Worm (Caenorhabditis elegans): ENCODE data around the gene T04F8.3.
A peak's percentile ranks its signal among the peaks of the same experiment; 100 is the strongest.

Gene T04F8.3

ce11 chrX:11645517-11645916 lies 12.9 kb upstream of the T04F8.3 start (continued):
- TF ChIP-seq skn-1 (tag; optimal IDR thresholded peaks at IDR 0.05), result no peak
- TF ChIP-seq nhr-48 (tag; optimal IDR thresholded peaks at IDR 0.05), result peak; percentile 35
- TF ChIP-seq mes-2 (tag; optimal IDR thresholded peaks at IDR 0.05; ENCODE audit: poor library complexity, severe bottlenecking), result peak; percentile 72
- peak; percentile 78 for TF ChIP-seq lin-38 (GFP tag; IDR thresholded peaks at IDR 0.05)
- no peak for TF ChIP-seq ceh-82 (tag; optimal IDR thresholded peaks at IDR 0.05)
- peak; percentile 51 for TF ChIP-seq spr-3 (GFP tag; optimal IDR thresholded peaks at IDR 0.05)
- TF ChIP-seq madf-9 (GFP tag; conservative IDR thresholded peaks at IDR 0.05), result peak; percentile 62; the same call in 1 of the 2 replicates
- TF ChIP-seq nhr-6 (tag; optimal IDR thresholded peaks at IDR 0.05), result no peak
- TF ChIP-seq nhr-41 (GFP tag; IDR thresholded peaks at IDR 0.05), result no peak
- peak in 1 of 2 experiments; percentile 24 for TF ChIP-seq hif-1 (tag; optimal IDR thresholded peaks at IDR 0.05)
- no peak for TF ChIP-seq lin-29 (GFP tag; IDR thresholded peaks at IDR 0.05)
- no peak for TF ChIP-seq fkh-10 (GFP tag; optimal IDR thresholded peaks at IDR 0.05)
- TF ChIP-seq nhr-28 (tag; optimal IDR thresholded peaks at IDR 0.05), result peak; percentile 44
- no peak for TF ChIP-seq F49E8.2 (tag; optimal IDR thresholded peaks at IDR 0.05; ENCODE audit: borderline replicate concordance)
- no peak for TF ChIP-seq zip-11 (GFP tag; IDR thresholded peaks at IDR 0.05)
- TF ChIP-seq ztf-7 (tag; optimal IDR thresholded peaks at IDR 0.05), result no peak
- TF ChIP-seq rbr-2 (tag; optimal IDR thresholded peaks at IDR 0.05), result peak; percentile 33
- no peak for TF ChIP-seq Y75B8A.6 (GFP tag; IDR thresholded peaks at IDR 0.05)
- TF ChIP-seq lsy-2 (tag; optimal IDR thresholded peaks at IDR 0.05), result no peak
- no peak for TF ChIP-seq zfp-3 (GFP tag; conservative IDR thresholded peaks at IDR 0.05)
- TF ChIP-seq ceh-20 (GFP tag; IDR thresholded peaks at IDR 0.05), result peak; percentile 54; the same call in 1 of the 2 replicates
- TF ChIP-seq unc-39 (tag; optimal IDR thresholded peaks at IDR 0.05), result no peak
- TF ChIP-seq Y105C5A.15 (GFP tag; IDR thresholded peaks at IDR 0.05), result peak; percentile 77; the same call in 1 of the 2 replicates
- no peak for TF ChIP-seq F44E2.7 (GFP tag; IDR thresholded peaks at IDR 0.05)
- no peak for TF ChIP-seq T20F7.1 (GFP tag; optimal IDR thresholded peaks at IDR 0.05)
- TF ChIP-seq daf-19 (GFP tag; conservative IDR thresholded peaks at IDR 0.05), result peak; percentile 44; the same call in 1 of the 2 replicates
- peak; percentile 87 for TF ChIP-seq lim-7 (GFP tag; IDR thresholded peaks at IDR 0.05)
- no peak for TF ChIP-seq nhr-77 (tag; optimal IDR thresholded peaks at IDR 0.05)
- TF ChIP-seq daf-16 (GFP tag; optimal IDR thresholded peaks at IDR 0.05), result peak; percentile 24 to 73
- no peak for TF ChIP-seq daf-16 (tag; optimal IDR thresholded peaks at IDR 0.05)
- TF ChIP-seq zag-1 (tag; optimal IDR thresholded peaks at IDR 0.05), result no peak
- peak; percentile 68 for TF ChIP-seq mep-1 (tag; optimal IDR thresholded peaks at IDR 0.05)
- TF ChIP-seq ces-1 (GFP tag; optimal IDR thresholded peaks at IDR 0.05), result no peak
- TF ChIP-seq spr-1 (tag; optimal IDR thresholded peaks at IDR 0.05), result peak; percentile 3
- peak; percentile 56 for TF ChIP-seq lir-3 (tag; optimal IDR thresholded peaks at IDR 0.05)
- peak; percentile 61; the same call in 1 of the 2 replicates for TF ChIP-seq F26F4.8 (GFP tag; conservative IDR thresholded peaks at IDR 0.05)
- no peak for TF ChIP-seq lin-13 (GFP tag; optimal IDR thresholded peaks at IDR 0.05)
- no peak for TF ChIP-seq attf-4 (tag; optimal IDR thresholded peaks at IDR 0.05)
- no peak for TF ChIP-seq ama-1 (optimal IDR thresholded peaks at IDR 0.05)
- no peak for TF ChIP-seq F10B5.3 (tag; optimal IDR thresholded peaks at IDR 0.05)
- TF ChIP-seq tra-1 (GFP tag; IDR thresholded peaks at IDR 0.05), result peak; percentile 57; the same call in 1 of the 2 replicates
- TF ChIP-seq hlh-30 (tag; optimal IDR thresholded peaks at IDR 0.05; ENCODE audit: insufficient read depth), result peak; percentile 41
- TF ChIP-seq nhr-42 (GFP tag; IDR thresholded peaks at IDR 0.05), result 0 out of 2 replicates have a peak, but pooled peaks have one; percentile 39
- TF ChIP-seq lin-15B (tag; optimal IDR thresholded peaks at IDR 0.05), result no peak
- TF ChIP-seq T26A8.4 (GFP tag; IDR thresholded peaks at IDR 0.05), result peak; percentile 80
- no peak for TF ChIP-seq unc-130 (GFP tag; optimal IDR thresholded peaks at IDR 0.05)
- peak; percentile 77; the same call in 1 of the 2 replicates for TF ChIP-seq pha-4 (GFP tag; IDR thresholded peaks at IDR 0.05)
- TF ChIP-seq pha-4 (tag; optimal IDR thresholded peaks at IDR 0.05), result no peak
- TF ChIP-seq ceh-44 (GFP tag; IDR thresholded peaks at IDR 0.05), result 0 out of 2 replicates have a peak, but pooled peaks have one; percentile 37
- TF ChIP-seq gei-8 (GFP tag; optimal IDR thresholded peaks at IDR 0.05), result no peak
- peak; percentile 26 for TF ChIP-seq nhr-25 (tag; optimal IDR thresholded peaks at IDR 0.05; ENCODE audit: borderline replicate concordance, insufficient read depth)
- TF ChIP-seq zfp-2 (tag; optimal IDR thresholded peaks at IDR 0.05), result no peak

Data from whole organism, L4 larva.